Fruit fly (Drosophila melanogaster): Measurements from ENCODE around the gene CG12951.

DNA sequence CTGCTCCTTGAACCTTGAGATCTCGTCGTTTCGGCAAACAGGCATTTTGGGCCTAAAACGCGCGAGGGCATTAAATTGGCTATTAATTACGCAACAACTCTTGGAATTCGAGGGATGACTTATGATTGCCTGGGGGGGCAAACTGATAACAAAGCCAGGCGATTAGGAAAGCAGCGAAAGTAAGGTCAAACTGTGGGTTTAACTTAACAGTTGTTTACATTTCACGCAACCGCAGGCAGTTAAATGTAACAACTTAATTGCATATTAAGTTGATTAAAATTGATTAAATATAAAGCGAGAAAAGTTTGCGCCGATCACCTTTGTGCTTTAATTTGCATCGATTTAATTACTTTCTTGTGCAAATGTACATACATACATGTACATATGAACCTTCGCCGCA lies 42.4 kb downstream of the CG12951 start:
- TF ChIP-seq kay (GFP tag; ENCODE audit: borderline replicate concordance) (no peak), Hr96 (GFP tag; optimal IDR thresholded peaks at IDR 0.05) (no peak), Crg-1 (GFP tag; optimal IDR thresholded peaks at IDR 0.05) (no peak), toe (GFP tag; optimal IDR thresholded peaks at IDR 0.05) (no peak), bab1 (GFP tag; optimal IDR thresholded peaks at IDR 0.05) (no peak)
